Fruit fly (Drosophila melanogaster): ENCODE measurements around the gene Mcm6.

Gene Mcm6

DNA sequence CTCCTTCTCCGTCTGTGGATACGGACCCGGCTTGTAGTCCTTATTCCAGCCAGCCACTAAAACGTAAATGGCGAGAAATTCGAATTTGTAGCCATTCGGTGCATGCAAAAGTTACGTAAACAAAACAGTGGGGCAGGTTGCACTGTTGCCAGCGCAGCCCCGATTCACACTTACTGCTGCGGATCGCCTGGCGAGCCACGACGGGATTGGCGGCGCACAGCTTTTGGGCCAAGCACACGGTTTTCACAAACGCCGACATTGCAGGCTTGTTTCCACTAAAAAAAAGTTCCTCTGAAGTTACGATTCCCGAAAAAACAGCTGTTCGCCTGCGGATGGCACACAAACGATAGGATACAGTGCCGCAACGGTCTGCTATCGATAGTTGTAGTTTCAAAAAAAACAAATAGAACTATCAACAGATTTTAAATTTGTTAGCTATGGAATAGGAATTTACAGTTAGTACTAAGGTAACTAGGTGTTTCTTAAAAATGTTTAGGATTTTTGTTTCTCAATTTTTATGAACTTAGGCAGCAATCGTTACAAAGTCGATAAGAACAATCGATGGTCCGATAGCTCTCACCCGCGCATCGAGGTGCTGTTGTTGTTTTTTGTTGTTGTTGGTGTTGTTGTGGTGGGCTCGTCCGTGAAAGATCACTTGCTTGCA, 3.8 kb downstream of the Mcm6 start, which contains the start of gene Fum1 (continued):
- TF ChIP-seq z (GFP tag; IDR thresholded peaks at IDR 0.05) (no peak), Sox102F (GFP tag; optimal IDR thresholded peaks at IDR 0.05) (no peak), CG8478 (optimal IDR thresholded peaks at IDR 0.05) (no peak), CG6765 (GFP tag; optimal IDR thresholded peaks at IDR 0.05) (no peak), D19A (tag; optimal IDR thresholded peaks at IDR 0.05) (no peak), Fer1 (GFP tag; optimal IDR thresholded peaks at IDR 0.05) (peak; percentile 16), dm (GFP tag; optimal IDR thresholded peaks at IDR 0.05) (peak; percentile 61), her (GFP tag; optimal IDR thresholded peaks at IDR 0.05) (peak; percentile 28), kni (GFP tag; optimal IDR thresholded peaks at IDR 0.05) (no peak), CG9437 (GFP tag; optimal IDR thresholded peaks at IDR 0.05) (peak; percentile 60), CG16813 (GFP tag; IDR thresholded peaks at IDR 0.05; ENCODE audit: partially characterized antibody) (peak; percentile 94), E2f2 (GFP tag; IDR thresholded peaks at IDR 0.05) (peak; percentile 67), stwl (tag; optimal IDR thresholded peaks at IDR 0.05) (peak; percentile 46), CG12299 (tag; optimal IDR thresholded peaks at IDR 0.05) (peak; percentile 25), pb (GFP tag; optimal IDR thresholded peaks at IDR 0.05) (no peak), CG12769 (tag; optimal IDR thresholded peaks at IDR 0.05) (no peak), vvl (GFP tag; IDR thresholded peaks at IDR 0.05) (no peak), slbo (GFP tag; IDR thresholded peaks at IDR 0.05) (no peak), salm (tag; optimal IDR thresholded peaks at IDR 0.05) (no peak), inv (GFP tag; IDR thresholded peaks at IDR 0.05; ENCODE audit: partially characterized antibody) (peak; percentile 78), Dbx (GFP tag; IDR thresholded peaks at IDR 0.05) (no peak), CG11696 (GFP tag; IDR thresholded peaks at IDR 0.05) (no peak), Myb (GFP tag; optimal IDR thresholded peaks at IDR 0.05) (peak; percentile 33), ewg (GFP tag; optimal IDR thresholded peaks at IDR 0.05) (no peak), CG10267 (tag; optimal IDR thresholded peaks at IDR 0.05) (peak; percentile 44), gcm2 (GFP tag; optimal IDR thresholded peaks at IDR 0.05) (no peak), tap (tag; optimal IDR thresholded peaks at IDR 0.05) (no peak), CG17568 (GFP tag; optimal IDR thresholded peaks at IDR 0.05) (no peak), CG2678 (tag; optimal IDR thresholded peaks at IDR 0.05) (no peak), CG17385 (GFP tag; optimal IDR thresholded peaks at IDR 0.05) (no peak), CG1647 (GFP tag; optimal IDR thresholded peaks at IDR 0.05) (no peak), lola (GFP tag; optimal IDR thresholded peaks at IDR 0.05) (no peak), CG6254 (GFP tag; optimal IDR thresholded peaks at IDR 0.05) (no peak), CG9797 (GFP tag; optimal IDR thresholded peaks at IDR 0.05) (no peak), slou (GFP tag; optimal IDR thresholded peaks at IDR 0.05) (no peak), wor (GFP tag; IDR thresholded peaks at IDR 0.05) (no peak), bbx (GFP tag; IDR thresholded peaks at IDR 0.05; ENCODE audit: partially characterized antibody) (peak; percentile 84), Chrac-16 (GFP tag; optimal IDR thresholded peaks at IDR 0.05) (peak; percentile 13), Xrp1 (GFP tag; IDR thresholded peaks at IDR 0.05) (no peak), h (optimal IDR thresholded peaks at IDR 0.05) (no peak), CG15073 (GFP tag; optimal IDR thresholded peaks at IDR 0.05) (no peak), slp2 (GFP tag; optimal IDR thresholded peaks at IDR 0.05) (no peak), CG9609 (GFP tag; optimal IDR thresholded peaks at IDR 0.05) (no peak), Hand (GFP tag; optimal IDR thresholded peaks at IDR 0.05) (no peak), dysf (GFP tag; IDR thresholded peaks at IDR 0.05) (no peak), lov (optimal IDR thresholded peaks at IDR 0.05) (no peak), lov (GFP tag; IDR thresholded peaks at IDR 0.05) (no peak), seq (GFP tag; IDR thresholded peaks at IDR 0.05) (no peak), odd (GFP tag; optimal IDR thresholded peaks at IDR 0.05) (no peak), Tbp (GFP tag; optimal IDR thresholded peaks at IDR 0.05) (no peak), CG17328 (GFP tag; IDR thresholded peaks at IDR 0.05) (no peak), CG3838 (GFP tag; optimal IDR thresholded peaks at IDR 0.05) (no peak)
